Fruit fly (Drosophila melanogaster) whole organism, wandering third instar larva: ENCODE measurements around the gene CG13247.

Source experiments
- Abd-B ChIP-seq: fragments of >200 bp; optimal IDR thresholded peaks from 2 replicates; lab custom pipeline; 2017; ENCODE audit warnings: missing biosample characterization, missing genetic modification characterization
- CG32264 ChIP-seq: fragments of 200-800 bp; sonication (Bioruptor generic); optimal IDR thresholded peaks from 2 replicates; lab custom pipeline; 2016; ENCODE audit warnings: missing biosample characterization, missing genetic modification characterization
- CG9705 ChIP-seq: fragments of 200-800 bp; sonication (Bioruptor generic); optimal IDR thresholded peaks from 2 replicates; lab custom pipeline; 2018; ENCODE audit warnings: missing biosample characterization, mild to moderate bottlenecking, missing genetic modification characterization
- CrebA ChIP-seq: fragments of 200-800 bp; sonication (Bioruptor generic); optimal IDR thresholded peaks from 2 replicates; lab custom pipeline; 2016; ENCODE audit warnings: missing biosample characterization, mild to moderate bottlenecking, missing genetic modification characterization, borderline replicate concordance
- Dfd ChIP-seq: fragments of >200 bp; optimal IDR thresholded peaks from 2 replicates; lab custom pipeline; 2017; ENCODE audit warnings: missing biosample characterization, missing genetic modification characterization
- Dif ChIP-seq: fragments of 200-275, 200-300 bp; sonication (Bioruptor generic); optimal IDR thresholded peaks from 2 replicates; lab custom pipeline; 2018; ENCODE audit warnings: missing biosample characterization, missing genetic modification characterization; ENCODE audit not compliant: partially characterized antibody
- GATAd ChIP-seq: sonication (Bioruptor generic); optimal IDR thresholded peaks from 2 replicates; lab custom pipeline; 2016; ENCODE audit warnings: missing biosample characterization, missing genetic modification characterization
- HLH106 ChIP-seq: fragments of 200-800 bp; optimal IDR thresholded peaks from 3 replicates; lab custom pipeline; 2019; ENCODE audit warnings: missing biosample characterization, mild to moderate bottlenecking, missing genetic modification characterization, moderate library complexity
- Hnf4 ChIP-seq: fragments of 200-800 bp; sonication (Bioruptor generic); optimal IDR thresholded peaks from 2 replicates; lab custom pipeline; 2016; ENCODE audit warnings: missing biosample characterization, mild to moderate bottlenecking, missing genetic modification characterization
- Hr78 ChIP-seq: fragments of >200 bp; optimal IDR thresholded peaks from 2 replicates; lab custom pipeline; 2017; ENCODE audit warnings: missing biosample characterization, missing genetic modification characterization
- Hr83 ChIP-seq: fragments of 200-300 bp; sonication (Bioruptor generic); optimal IDR thresholded peaks from 2 replicates; lab custom pipeline; 2016; ENCODE audit warnings: missing biosample characterization, mild to moderate bottlenecking, missing genetic modification characterization, moderate library complexity; ENCODE audit not compliant: poor library complexity, severe bottlenecking
- Jra ChIP-seq: sonication (Bioruptor generic); optimal IDR thresholded peaks from 2 replicates; lab custom pipeline; 2016; ENCODE audit warnings: missing biosample characterization, missing genetic modification characterization
- Mio ChIP-seq: sonication (Bioruptor generic); optimal IDR thresholded peaks from 2 replicates; lab custom pipeline; 2016; ENCODE audit warnings: missing biosample characterization, missing genetic modification characterization
- Myc ChIP-seq: fragments of >200 bp; optimal IDR thresholded peaks from 2 replicates; lab custom pipeline; 2017
- N ChIP-seq: fragments of >200 bp; optimal IDR thresholded peaks from 2 replicates; lab custom pipeline; 2018; ENCODE audit warnings: missing biosample characterization, missing external identifiers, missing genetic modification characterization
- OdsH ChIP-seq: fragments of 200-800 bp; sonication (Bioruptor generic); optimal IDR thresholded peaks from 2 replicates; lab custom pipeline; 2016; ENCODE audit warnings: missing biosample characterization, mild to moderate bottlenecking, missing genetic modification characterization
- Rel ChIP-seq, 2 experiments: fragments of 200-800 bp; sonication (Bioruptor generic) in 1 of 2; optimal IDR thresholded peaks; 2 replicates in 1 of 2; 3 replicates in 1 of 2; lab custom pipeline; 2016 to 2019; ENCODE audit warnings: mild to moderate bottlenecking in 2 of 2, missing biosample characterization in 2 of 2, missing genetic modification characterization in 2 of 2, moderate library complexity in 1 of 2
- Sp1 ChIP-seq: fragments of 200-800 bp; sonication (Bioruptor generic); optimal IDR thresholded peaks from 3 replicates; lab custom pipeline; 2019; ENCODE audit warnings: missing biosample characterization, mild to moderate bottlenecking, missing genetic modification characterization, moderate library complexity
- Vsx2 ChIP-seq: fragments of 200-300, 225-300 bp; sonication (Bioruptor generic); optimal IDR thresholded peaks from 2 replicates; lab custom pipeline; 2018; ENCODE audit warnings: missing biosample characterization, missing genetic modification characterization; ENCODE audit not compliant: partially characterized antibody
- br ChIP-seq: fragments of 200-800 bp; sonication (Bioruptor generic); optimal IDR thresholded peaks from 2 replicates; lab custom pipeline; 2016; ENCODE audit warnings: missing biosample characterization, missing genetic modification characterization
- brk ChIP-seq: fragments of 200-800 bp; sonication (Bioruptor generic); optimal IDR thresholded peaks from 2 replicates; lab custom pipeline; 2016; ENCODE audit warnings: missing biosample characterization, mild to moderate bottlenecking, missing genetic modification characterization
- dl ChIP-seq, 2 experiments: fragments of 175-275, 200-275 bp in 1 of 2; fragments of 200-275 bp in 1 of 2; sonication (Bioruptor generic); optimal IDR thresholded peaks; lab custom pipeline; 2018; ENCODE audit warnings: mild to moderate bottlenecking in 2 of 2, missing biosample characterization in 2 of 2, missing genetic modification characterization in 2 of 2, moderate library complexity in 2 of 2; ENCODE audit not compliant: partially characterized antibody in 2 of 2, insufficient read depth in 1 of 2
- dmrt93B ChIP-seq: fragments of 200-800 bp; sonication (Bioruptor generic); optimal IDR thresholded peaks from 2 replicates; lab custom pipeline; 2018; ENCODE audit warnings: missing biosample characterization, mild to moderate bottlenecking, missing genetic modification characterization
- dsf ChIP-seq: sonication (Bioruptor generic); optimal IDR thresholded peaks from 2 replicates; lab custom pipeline; 2016; ENCODE audit warnings: missing biosample characterization, missing genetic modification characterization, borderline replicate concordance
- ey ChIP-seq: fragments of 200-800 bp; sonication (Bioruptor generic); optimal IDR thresholded peaks from 2 replicates; lab custom pipeline; 2016; ENCODE audit warnings: missing biosample characterization, missing genetic modification characterization
- foxo ChIP-seq, 2 experiments: fragments of 200-800 bp; sonication (Bioruptor generic); optimal IDR thresholded peaks; 2 replicates in 1 of 2; 3 replicates in 1 of 2; lab custom pipeline; 2016 to 2017; ENCODE audit warnings: missing biosample characterization in 2 of 2, missing genetic modification characterization in 2 of 2
- fru ChIP-seq: fragments of 200-800 bp; sonication (Bioruptor generic); optimal IDR thresholded peaks from 3 replicates; lab custom pipeline; 2016; ENCODE audit warnings: missing biosample characterization, mild to moderate bottlenecking, missing genetic modification characterization
- h ChIP-seq: fragments of 200-800 bp; sonication (Bioruptor generic); optimal IDR thresholded peaks from 3 replicates; lab custom pipeline; 2016; ENCODE audit warnings: missing biosample characterization, mild to moderate bottlenecking, missing genetic modification characterization
- jim ChIP-seq: fragments of 175-275, 200-325 bp; sonication (Bioruptor generic); optimal IDR thresholded peaks from 2 replicates; lab custom pipeline; 2016; ENCODE audit warnings: missing biosample characterization, mild to moderate bottlenecking, missing genetic modification characterization
- lola ChIP-seq: fragments of >200 bp; optimal IDR thresholded peaks from 2 replicates; lab custom pipeline; 2017; ENCODE audit warnings: missing biosample characterization, missing genetic modification characterization
- pan ChIP-seq: fragments of >200 bp; optimal IDR thresholded peaks from 2 replicates; lab custom pipeline; 2017
- psq ChIP-seq: fragments of 200-800 bp; sonication (Bioruptor generic); optimal IDR thresholded peaks from 3 replicates; lab custom pipeline; 2017; ENCODE audit warnings: missing biosample characterization, mild to moderate bottlenecking, missing genetic modification characterization, moderate library complexity
- rgr ChIP-seq: fragments of 200-800 bp; sonication (Bioruptor generic); optimal IDR thresholded peaks from 3 replicates; lab custom pipeline; 2016; ENCODE audit warnings: missing biosample characterization, mild to moderate bottlenecking, missing genetic modification characterization
- sage ChIP-seq: fragments of 200-800 bp; sonication (Bioruptor generic); optimal IDR thresholded peaks from 2 replicates; lab custom pipeline; 2016; ENCODE audit warnings: missing biosample characterization, mild to moderate bottlenecking, missing genetic modification characterization
- sv ChIP-seq: fragments of 200-800 bp; sonication (Bioruptor generic); optimal IDR thresholded peaks from 3 replicates; lab custom pipeline; 2016; ENCODE audit warnings: missing biosample characterization, missing genetic modification characterization
- tai ChIP-seq: sonication (Bioruptor generic); optimal IDR thresholded peaks from 2 replicates; lab custom pipeline; 2016; ENCODE audit warnings: missing biosample characterization, missing genetic modification characterization
- usp ChIP-seq: fragments of >200 bp; optimal IDR thresholded peaks from 2 replicates; lab custom pipeline; 2017; ENCODE audit warnings: missing biosample characterization, missing genetic modification characterization
- woc ChIP-seq: sonication (Bioruptor generic); optimal IDR thresholded peaks from 2 replicates; lab custom pipeline; 2016; ENCODE audit warnings: missing biosample characterization, mild to moderate bottlenecking, missing genetic modification characterization

The CG13247 gene

dm6 chr3L:20388983-20389382 lies 18.9 kb downstream of the CG13247 start:
- TF ChIP-seq h (GFP tag; lab: Kevin White, UChicago) (peak; percentile 73), rgr (GFP tag; lab: Kevin White, UChicago) (peak; percentile 51), brk (GFP tag; lab: Kevin White, UChicago) (peak; percentile 20), OdsH (GFP tag; lab: Kevin White, UChicago) (peak; percentile 40), CrebA (no peak), ey (GFP tag; lab: Kevin White, UChicago) (peak; percentile 57), foxo (GFP tag; optimal IDR thresholded peaks at IDR 0.05; lab: Kevin White, UChicago) (peak in 1 of 2 experiments; percentile 44), usp (GFP tag; lab: Kevin White, UChicago) (no peak), Abd-B (no peak), fru (peak; percentile 24)

- TF ChIP-seq br (GFP tag; lab: Kevin White, UChicago) (no peak), ey (GFP tag; lab: Kevin White, UChicago) (no peak), Jra (GFP tag; lab: Kevin White, UChicago) (peak; percentile 11), psq (GFP tag; lab: Kevin White, UChicago) (no peak), pan (lab: Kevin White, UChicago) (no peak), N (GFP tag; lab: Kevin White, UChicago) (no peak), Hnf4 (GFP tag; lab: Kevin White, UChicago) (no peak), dsf (no peak), fru (no peak), foxo (GFP tag; optimal IDR thresholded peaks at IDR 0.05; lab: Kevin White, UChicago) (no peak), Dfd (GFP tag; lab: Kevin White, UChicago) (no peak), Myc (no peak), Dif (GFP tag; lab: Kevin White, UChicago) (no peak), HLH106 (no peak), rgr (GFP tag; lab: Kevin White, UChicago) (no peak), Rel (GFP tag; optimal IDR thresholded peaks at IDR 0.05; lab: Kevin White, UChicago) (no peak), Rel (tag; optimal IDR thresholded peaks at IDR 0.05; lab: Kevin White, UChicago) (peak; percentile 49), h (GFP tag; lab: Kevin White, UChicago) (peak; percentile 8), CrebA (no peak)
Measured at dm6 chr3L:20393357-20393756, 23.2 kb downstream of the CG13247 start, which contains the start of gene CG33969. TSS of gene CG33969 (minus strand) at chr3L:20393553.

dm6 chr3L:20395257-20395909 lies 25.3 kb downstream of the CG13247 start:
- TF ChIP-seq Dfd (GFP tag; lab: Kevin White, UChicago) (no peak), Hr78 (GFP tag; lab: Kevin White, UChicago) (no peak), Abd-B (no peak), foxo (GFP tag; optimal IDR thresholded peaks at IDR 0.05; lab: Kevin White, UChicago) (peak in 1 of 2 experiments; percentile 71), lola (GFP tag; lab: Kevin White, UChicago) (no peak), sv (GFP tag; lab: Kevin White, UChicago) (peak; percentile 8), rgr (GFP tag; lab: Kevin White, UChicago) (peak; percentile 62), dmrt93B (no peak), N (GFP tag; lab: Kevin White, UChicago) (no peak), Dif (GFP tag; lab: Kevin White, UChicago) (no peak), Jra (GFP tag; lab: Kevin White, UChicago) (no peak), Sp1 (GFP tag; lab: Kevin White, UChicago) (peak; percentile 46), woc (GFP tag; lab: Kevin White, UChicago) (peak; percentile 50), HLH106 (peak; percentile 25), br (GFP tag; lab: Kevin White, UChicago) (peak; percentile 53), jim (GFP tag; lab: Kevin White, UChicago) (no peak), Rel (GFP tag; optimal IDR thresholded peaks at IDR 0.05; lab: Kevin White, UChicago) (no peak), Rel (tag; optimal IDR thresholded peaks at IDR 0.05; lab: Kevin White, UChicago) (peak; percentile 91), OdsH (GFP tag; lab: Kevin White, UChicago) (peak; percentile 58), usp (GFP tag; lab: Kevin White, UChicago) (no peak), dl (GFP tag; optimal IDR thresholded peaks at IDR 0.05; lab: Kevin White, UChicago; ENCODE audit: insufficient read depth in 1 of 2, partially characterized antibody in 2 of 2) (no peak), Mio (GFP tag; lab: Kevin White, UChicago) (no peak), CrebA (no peak), Vsx2 (GFP tag; lab: Kevin White, UChicago) (no peak), Myc (no peak), dsf (no peak), brk (GFP tag; lab: Kevin White, UChicago) (peak; percentile 29), Hr83 (GFP tag; lab: Kevin White, UChicago) (peak; percentile 3), CG9705 (GFP tag; lab: Kevin White, UChicago) (no peak), pan (lab: Kevin White, UChicago) (no peak), tai (GFP tag; lab: Kevin White, UChicago) (no peak), fru (peak; percentile 68), Hnf4 (GFP tag; lab: Kevin White, UChicago) (peak; percentile 30), psq (GFP tag; lab: Kevin White, UChicago) (peak; percentile 59), GATAd (GFP tag; lab: Kevin White, UChicago) (no peak), CG32264 (GFP tag; lab: Kevin White, UChicago) (peak; percentile 33), ey (GFP tag; lab: Kevin White, UChicago) (peak; percentile 54), sage (GFP tag; lab: Kevin White, UChicago) (no peak), h (GFP tag; lab: Kevin White, UChicago) (peak; percentile 68)
